Worm (Caenorhabditis elegans): ENCODE results near the gene Y57G7A.3.

ce11 chrII:1266790-1267189, 18.8 kb upstream of the Y57G7A.3 start, which contains the start of gene oac-30:
- no peak for TF ChIP-seq K09A11.1 (tag; optimal IDR thresholded peaks at IDR 0.05; ENCODE audit: insufficient read depth)
- TF ChIP-seq pha-4 (tag; optimal IDR thresholded peaks at IDR 0.05) = no peak
- TF ChIP-seq ahr-1 (tag; optimal IDR thresholded peaks at IDR 0.05) = no peak
- TF ChIP-seq zip-5 (tag; optimal IDR thresholded peaks at IDR 0.05) = no peak

Data from whole organism, late embryonic.